Worm (Caenorhabditis elegans) whole organism, L4 larva: ENCODE data around the gene ccep-97.

Experiments used
- F37D6.2 ChIP-seq: sonication (generic microtip); optimal IDR thresholded peaks from 2 replicates; lab custom pipeline; 2016; ENCODE audit warnings: mild to moderate bottlenecking, missing genetic modification characterization, missing compliant biosample characterization
- R02D3.7 ChIP-seq: fragments of 150-350 bp; sonication (generic microtip); optimal IDR thresholded peaks from 3 replicates; lab custom pipeline; 2014; ENCODE audit warnings: missing biosample characterization, missing genetic modification characterization
- T20F7.1 ChIP-seq: fragments of 200-800 bp; sonication (Bioruptor generic); optimal IDR thresholded peaks from 2 replicates; lab custom pipeline; 2018; ENCODE audit warnings: mild to moderate bottlenecking, missing genetic modification characterization, missing compliant biosample characterization
- Y105C5A.15 ChIP-seq: fragments of 200-800 bp; sonication (Bioruptor generic); IDR thresholded peaks from 2 replicates; pipeline ENCODE4 v1.3.6; 2022; ENCODE audit warnings: missing genetic modification characterization, missing compliant biosample characterization
- aha-1 ChIP-seq: fragments of 150-350 bp; peaks from one replicate; lab custom pipeline; 2014; ENCODE audit warnings: missing biosample characterization, missing genetic modification characterization
- aly-2 ChIP-seq: sonication (generic microtip); optimal IDR thresholded peaks from 2 replicates; lab custom pipeline; 2018; ENCODE audit warnings: missing biosample characterization, missing genetic modification characterization
- ama-1 ChIP-seq: fragments of 150-350 bp; optimal IDR thresholded peaks from 2 replicates; lab custom pipeline; 2014; ENCODE audit warnings: inconsistent platforms, mixed read lengths
- attf-4 ChIP-seq: sonication (generic microtip); optimal IDR thresholded peaks from 3 replicates; lab custom pipeline; 2017; ENCODE audit warnings: missing biosample characterization, missing genetic modification characterization
- cey-2 ChIP-seq: sonication (generic microtip); optimal IDR thresholded peaks from 3 replicates; lab custom pipeline; 2017; ENCODE audit warnings: missing genetic modification characterization, mild to moderate bottlenecking, missing compliant biosample characterization, antibody characterized with exemption, borderline replicate concordance; ENCODE audit not compliant: insufficient read depth
- daf-8 ChIP-seq: fragments of 200-800 bp; sonication (Bioruptor generic); IDR thresholded peaks from 2 replicates; pipeline ENCODE4 v1.3.6; 2022; ENCODE audit warnings: missing genetic modification characterization, missing compliant biosample characterization
- dmd-8 ChIP-seq: fragments of 200-800 bp; sonication (Bioruptor generic); IDR thresholded peaks from 2 replicates; pipeline ENCODE4 v1.3.6; 2022; ENCODE audit warnings: missing genetic modification characterization, missing compliant biosample characterization
- dmd-9 ChIP-seq: fragments of 200-800 bp; sonication (Bioruptor generic); IDR thresholded peaks from 2 replicates; pipeline ENCODE4 v1.3.6; 2022; ENCODE audit warnings: missing genetic modification reagents, missing genetic modification characterization, missing compliant biosample characterization
- dve-1 ChIP-seq: sonication (generic microtip); optimal IDR thresholded peaks from 2 replicates; lab custom pipeline; 2017; ENCODE audit warnings: antibody characterized with exemption, mild to moderate bottlenecking, missing genetic modification characterization, missing compliant biosample characterization; ENCODE audit not compliant: insufficient read depth
- egl-27 ChIP-seq: sonication (generic microtip); optimal IDR thresholded peaks from 3 replicates; lab custom pipeline; 2017; ENCODE audit warnings: missing biosample characterization, missing genetic modification reagents, missing genetic modification characterization
- fkh-10 ChIP-seq: fragments of 150-350 bp; optimal IDR thresholded peaks from 2 replicates; lab custom pipeline; 2014; ENCODE audit warnings: missing biosample characterization, missing genetic modification reagents, missing genetic modification characterization
- fos-1 ChIP-seq: fragments of 150-350 bp; optimal IDR thresholded peaks from 2 replicates; lab custom pipeline; 2014; ENCODE audit warnings: missing biosample characterization, missing genetic modification characterization
- lin-13 ChIP-seq: fragments of 150-350 bp; optimal IDR thresholded peaks from 2 replicates; lab custom pipeline; 2014; ENCODE audit warnings: missing biosample characterization, missing genetic modification reagents, missing genetic modification characterization
- lin-29 ChIP-seq: fragments of 200-800 bp; sonication (Bioruptor generic); IDR thresholded peaks from 2 replicates; pipeline ENCODE4 v1.3.6; 2022; ENCODE audit warnings: missing genetic modification reagents, missing genetic modification characterization, missing compliant biosample characterization
- mep-1 ChIP-seq: fragments of 150-350 bp; sonication (generic microtip); optimal IDR thresholded peaks from 3 replicates; lab custom pipeline; 2014; ENCODE audit warnings: missing biosample characterization, missing genetic modification characterization
- mes-2 ChIP-seq: sonication (generic microtip); optimal IDR thresholded peaks from 2 replicates; lab custom pipeline; 2016; ENCODE audit warnings: missing genotype, mild to moderate bottlenecking, missing genetic modification characterization, missing compliant biosample characterization; ENCODE audit not compliant: poor library complexity, severe bottlenecking
- nhr-10 ChIP-seq: fragments of 150-350 bp; optimal IDR thresholded peaks from 2 replicates; lab custom pipeline; 2014; ENCODE audit warnings: missing biosample characterization, missing genetic modification characterization
- nhr-237 ChIP-seq: sonication (generic microtip); optimal IDR thresholded peaks from 2 replicates; lab custom pipeline; 2017; ENCODE audit warnings: missing biosample characterization, missing genetic modification characterization
- nhr-76 ChIP-seq: fragments of 150-350 bp; optimal IDR thresholded peaks from 2 replicates; lab custom pipeline; 2014; ENCODE audit warnings: missing biosample characterization, missing genetic modification characterization
- nhr-77 ChIP-seq: fragments of 150-350 bp; optimal IDR thresholded peaks from 2 replicates; lab custom pipeline; 2014; ENCODE audit warnings: missing biosample characterization, missing genetic modification characterization
- pha-4 ChIP-seq, 2 experiments: fragments of 150-350 bp in 1 of 2; fragments of 200-800 bp in 1 of 2; sonication (Bioruptor generic) in 1 of 2; IDR thresholded peaks in 1 of 2; optimal IDR thresholded peaks in 1 of 2; 2 replicates each; pipeline versions ENCODE4 v1.3.6 to Lab custom; 2014 to 2022; ENCODE audit warnings: missing genetic modification characterization in 2 of 2, missing genetic modification reagents in 2 of 2, missing biosample characterization in 1 of 2, missing compliant biosample characterization in 1 of 2
- set-16 ChIP-seq: fragments of 200-800 bp; sonication (Bioruptor generic); IDR thresholded peaks from 2 replicates; pipeline ENCODE4 v1.3.6; 2022; ENCODE audit warnings: missing genetic modification reagents, missing genetic modification characterization, missing compliant biosample characterization
- tag-97 ChIP-seq: fragments of 200-800 bp; sonication (Bioruptor generic); IDR thresholded peaks from 2 replicates; pipeline ENCODE4 v1.3.6; 2022; ENCODE audit warnings: missing genetic modification characterization, missing compliant biosample characterization
- unc-39 ChIP-seq: sonication (generic microtip); optimal IDR thresholded peaks from 2 replicates; lab custom pipeline; 2017; ENCODE audit warnings: missing biosample characterization, missing genetic modification characterization
- unc-62 ChIP-seq, 3 experiments: fragments of 150-350 bp in 1 of 3; sonication (generic microtip); optimal IDR thresholded peaks in 2 of 3; peaks in 1 of 3; 1 replicate in 1 of 3; 2 replicates in 2 of 3; lab custom pipeline; 2014 to 2017; ENCODE audit warnings: missing biosample characterization in 3 of 3, missing genetic modification characterization in 3 of 3, missing genetic modification reagents in 3 of 3, missing genotype in 1 of 3
- vab-7 ChIP-seq: fragments of 200-800 bp; sonication (Bioruptor generic); IDR thresholded peaks from 2 replicates; pipeline ENCODE4 v1.3.6; 2022; ENCODE audit warnings: missing genetic modification reagents, missing genetic modification characterization, missing compliant biosample characterization

ccep-97 gene

ce11 chrV:4790368-4790767, 28.1 kb downstream of the ccep-97 start, which contains the start of gene R02F11.12:
Gene R02F11.12, plus strand, starts transcription at chrV:4790668.
- TF ChIP-seq nhr-237 (tag; lab: Kevin White, UChicago) (no peak), egl-27 (tag; lab: Kevin White, UChicago) (no peak), ama-1 (lab: Kevin White, UChicago) (no peak), R02D3.7 (tag; lab: Kevin White, UChicago) (no peak), dmd-9 (GFP tag; lab: Robert Waterston, UW) (no peak)

ce11 chrV:4788823-4789222, 29.6 kb downstream of the ccep-97 start, which contains the start of gene R02F11.10:
Gene R02F11.10, plus strand, starts transcription at chrV:4789123.
- TF ChIP-seq R02D3.7 (tag; lab: Kevin White, UChicago): no peak
- peak; percentile 37 for TF ChIP-seq aha-1 (tag; lab: Kevin White, UChicago)
- no peak for TF ChIP-seq mes-2
- TF ChIP-seq fos-1 (tag; lab: Kevin White, UChicago): no peak
- TF ChIP-seq egl-27 (tag; lab: Kevin White, UChicago): no peak

- TF ChIP-seq F37D6.2 (tag; lab: Kevin White, UChicago): no peak
- TF ChIP-seq unc-62 (GFP tag; optimal IDR thresholded peaks at IDR 0.05 in 1 of 2; lab: Kevin White, UChicago): peak in 1 of 2 experiments; percentile 32
- no peak for TF ChIP-seq unc-62 (tag; optimal IDR thresholded peaks at IDR 0.05; lab: Kevin White, UChicago)
- peak; percentile 91 for TF ChIP-seq aha-1 (tag; lab: Kevin White, UChicago)
Observed at ce11 chrV:4787836-4788235, 30.6 kb downstream of the ccep-97 start.

DNA sequence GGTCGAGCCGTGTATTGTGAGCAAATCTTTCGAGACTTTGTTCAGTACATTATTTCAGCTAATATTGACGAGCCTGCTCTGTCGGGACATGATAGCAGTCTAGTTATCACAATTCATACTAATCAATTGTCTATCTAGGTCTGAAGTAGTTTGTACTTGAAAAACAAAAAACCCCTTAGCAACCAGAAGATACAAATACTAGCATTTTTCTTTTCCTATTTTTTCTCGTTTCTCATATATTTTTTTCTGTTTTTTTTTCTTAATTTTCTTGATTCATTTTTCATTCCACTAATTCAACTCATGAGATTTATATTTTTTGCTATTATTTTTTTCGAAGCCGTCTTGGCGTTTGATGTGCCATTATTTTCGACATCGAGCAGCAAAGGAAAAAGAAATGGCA, 31.3 kb downstream of the ccep-97 start, which contains the start of gene R02F11.9:
R02F11.9 (plus strand) TSS at position 301 of the 400 bp plus-strand sequence.
- TF ChIP-seq pha-4 (GFP tag; IDR thresholded peaks at IDR 0.05; lab: Robert Waterston, UW) (no peak), pha-4 (tag; optimal IDR thresholded peaks at IDR 0.05; lab: Kevin White, UChicago) (no peak), set-16 (no peak), fkh-10 (GFP tag; lab: Kevin White, UChicago) (no peak), lin-29 (GFP tag; lab: Robert Waterston, UW) (no peak), vab-7 (GFP tag; lab: Robert Waterston, UW) (no peak), unc-62 (GFP tag; optimal IDR thresholded peaks at IDR 0.05 in 1 of 2; lab: Kevin White, UChicago) (no peak), unc-62 (tag; optimal IDR thresholded peaks at IDR 0.05; lab: Kevin White, UChicago) (no peak), dmd-8 (GFP tag; lab: Robert Waterston, UW) (no peak), T20F7.1 (GFP tag; lab: Kevin White, UChicago) (no peak), cey-2 (tag; lab: Kevin White, UChicago) (no peak), tag-97 (GFP tag; lab: Robert Waterston, UW) (no peak), nhr-77 (no peak), nhr-76 (tag; lab: Kevin White, UChicago) (no peak), mep-1 (tag; lab: Kevin White, UChicago) (no peak), lin-13 (GFP tag; lab: Kevin White, UChicago) (no peak), dve-1 (tag; lab: Kevin White, UChicago) (no peak), nhr-10 (tag; lab: Kevin White, UChicago) (no peak), attf-4 (tag; lab: Kevin White, UChicago) (no peak), Y105C5A.15 (GFP tag; lab: Robert Waterston, UW) (no peak), unc-39 (tag; lab: Kevin White, UChicago) (no peak)

DNA sequence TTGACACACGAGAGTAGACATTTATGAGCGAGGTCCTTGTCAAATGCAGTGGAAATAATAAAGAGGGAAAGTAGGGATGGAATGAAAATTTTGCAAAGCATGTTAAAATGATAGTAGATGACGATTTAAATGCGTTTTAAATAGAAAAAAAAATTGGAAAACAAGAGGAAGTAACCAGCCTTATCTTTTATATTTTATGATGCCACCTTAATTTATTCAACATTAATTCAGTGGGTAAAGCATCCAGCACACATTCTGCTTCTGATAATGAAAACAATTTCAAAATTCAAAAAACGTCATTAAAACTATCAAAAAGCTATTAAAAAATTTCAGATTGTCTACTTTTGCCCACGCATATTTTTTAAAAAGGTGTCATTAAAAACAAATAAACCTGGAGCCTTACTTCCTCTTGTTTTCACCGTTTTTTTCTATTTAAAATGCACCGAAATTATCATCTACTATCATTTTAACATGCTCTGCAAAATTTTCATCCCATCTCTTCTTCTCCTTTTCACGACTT, 33.1 kb downstream of the ccep-97 start, which contains the start of the genes Y60C6A.2 and Y60C6A.3:
Y60C6A.2 (minus strand) TSS at position 101 of the 520 bp plus-strand sequence.
Y60C6A.3 (plus strand) TSS at position 470 of the 520 bp plus-strand sequence.
- TF ChIP-seq aha-1 (tag; lab: Kevin White, UChicago): peak; percentile 44
- no peak for TF ChIP-seq aly-2

DNA sequence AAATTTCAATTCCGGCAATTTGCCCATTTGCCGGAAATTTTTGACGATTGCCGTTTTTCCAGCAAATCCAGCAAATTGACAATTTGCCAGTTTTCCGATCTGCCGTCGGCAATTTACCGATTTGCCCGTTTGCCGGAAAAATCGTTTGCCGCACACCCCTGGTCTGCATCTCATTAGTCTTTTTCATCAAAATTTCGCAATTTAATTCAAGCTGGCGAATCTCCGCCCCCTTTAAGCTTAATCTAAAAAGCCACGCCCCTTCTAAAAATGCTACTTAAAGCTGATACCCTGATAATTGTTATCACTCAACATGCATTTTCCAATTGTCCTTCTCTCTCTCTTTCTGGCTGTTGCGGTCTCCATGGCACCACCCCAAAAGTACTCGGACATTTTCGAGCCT, 35.1 kb downstream of the ccep-97 start, which contains the start of gene Y60C6A.1:
Y60C6A.1 (plus strand) TSS at position 301 of the 400 bp plus-strand sequence.
- TF ChIP-seq aha-1 (tag; lab: Kevin White, UChicago) (peak; percentile 59), daf-8 (GFP tag; lab: Robert Waterston, UW) (no peak)
